Fruit fly (Drosophila melanogaster) whole organism, wandering third instar larva: ENCODE results near the gene CG12099.

Experiments
- Dfd ChIP-seq: fragments of >200 bp; optimal IDR thresholded peaks from 2 replicates; lab custom pipeline; 2017; ENCODE audit warnings: missing biosample characterization, missing genetic modification characterization
- Hnf4 ChIP-seq: fragments of 200-800 bp; sonication (Bioruptor generic); optimal IDR thresholded peaks from 2 replicates; lab custom pipeline; 2016; ENCODE audit warnings: missing biosample characterization, mild to moderate bottlenecking, missing genetic modification characterization
- Hr78 ChIP-seq: fragments of >200 bp; optimal IDR thresholded peaks from 2 replicates; lab custom pipeline; 2017; ENCODE audit warnings: missing biosample characterization, missing genetic modification characterization
- Hr83 ChIP-seq: fragments of 200-300 bp; sonication (Bioruptor generic); optimal IDR thresholded peaks from 2 replicates; lab custom pipeline; 2016; ENCODE audit warnings: missing biosample characterization, mild to moderate bottlenecking, missing genetic modification characterization, moderate library complexity; ENCODE audit not compliant: poor library complexity, severe bottlenecking
- Rel ChIP-seq, 2 experiments: fragments of 200-800 bp; sonication (Bioruptor generic) in 1 of 2; optimal IDR thresholded peaks; 2 replicates in 1 of 2; 3 replicates in 1 of 2; lab custom pipeline; 2016 to 2019; ENCODE audit warnings: mild to moderate bottlenecking in 2 of 2, missing biosample characterization in 2 of 2, missing genetic modification characterization in 2 of 2, moderate library complexity in 1 of 2
- Vsx2 ChIP-seq: fragments of 200-300, 225-300 bp; sonication (Bioruptor generic); optimal IDR thresholded peaks from 2 replicates; lab custom pipeline; 2018; ENCODE audit warnings: missing biosample characterization, missing genetic modification characterization; ENCODE audit not compliant: partially characterized antibody
- dl ChIP-seq, 2 experiments: fragments of 175-275, 200-275 bp in 1 of 2; fragments of 200-275 bp in 1 of 2; sonication (Bioruptor generic); optimal IDR thresholded peaks; lab custom pipeline; 2018; ENCODE audit warnings: mild to moderate bottlenecking in 2 of 2, missing biosample characterization in 2 of 2, missing genetic modification characterization in 2 of 2, moderate library complexity in 2 of 2; ENCODE audit not compliant: partially characterized antibody in 2 of 2, insufficient read depth in 1 of 2
- fru ChIP-seq: fragments of 200-800 bp; sonication (Bioruptor generic); optimal IDR thresholded peaks from 3 replicates; lab custom pipeline; 2016; ENCODE audit warnings: missing biosample characterization, mild to moderate bottlenecking, missing genetic modification characterization
- jim ChIP-seq: fragments of 175-275, 200-325 bp; sonication (Bioruptor generic); optimal IDR thresholded peaks from 2 replicates; lab custom pipeline; 2016; ENCODE audit warnings: missing biosample characterization, mild to moderate bottlenecking, missing genetic modification characterization
- lola ChIP-seq: fragments of >200 bp; optimal IDR thresholded peaks from 2 replicates; lab custom pipeline; 2017; ENCODE audit warnings: missing biosample characterization, missing genetic modification characterization
- pan ChIP-seq: fragments of >200 bp; optimal IDR thresholded peaks from 2 replicates; lab custom pipeline; 2017
- psq ChIP-seq: fragments of 200-800 bp; sonication (Bioruptor generic); optimal IDR thresholded peaks from 3 replicates; lab custom pipeline; 2017; ENCODE audit warnings: missing biosample characterization, mild to moderate bottlenecking, missing genetic modification characterization, moderate library complexity
- usp ChIP-seq: fragments of >200 bp; optimal IDR thresholded peaks from 2 replicates; lab custom pipeline; 2017; ENCODE audit warnings: missing biosample characterization, missing genetic modification characterization
- woc ChIP-seq: sonication (Bioruptor generic); optimal IDR thresholded peaks from 2 replicates; lab custom pipeline; 2016; ENCODE audit warnings: missing biosample characterization, mild to moderate bottlenecking, missing genetic modification characterization

DNA sequence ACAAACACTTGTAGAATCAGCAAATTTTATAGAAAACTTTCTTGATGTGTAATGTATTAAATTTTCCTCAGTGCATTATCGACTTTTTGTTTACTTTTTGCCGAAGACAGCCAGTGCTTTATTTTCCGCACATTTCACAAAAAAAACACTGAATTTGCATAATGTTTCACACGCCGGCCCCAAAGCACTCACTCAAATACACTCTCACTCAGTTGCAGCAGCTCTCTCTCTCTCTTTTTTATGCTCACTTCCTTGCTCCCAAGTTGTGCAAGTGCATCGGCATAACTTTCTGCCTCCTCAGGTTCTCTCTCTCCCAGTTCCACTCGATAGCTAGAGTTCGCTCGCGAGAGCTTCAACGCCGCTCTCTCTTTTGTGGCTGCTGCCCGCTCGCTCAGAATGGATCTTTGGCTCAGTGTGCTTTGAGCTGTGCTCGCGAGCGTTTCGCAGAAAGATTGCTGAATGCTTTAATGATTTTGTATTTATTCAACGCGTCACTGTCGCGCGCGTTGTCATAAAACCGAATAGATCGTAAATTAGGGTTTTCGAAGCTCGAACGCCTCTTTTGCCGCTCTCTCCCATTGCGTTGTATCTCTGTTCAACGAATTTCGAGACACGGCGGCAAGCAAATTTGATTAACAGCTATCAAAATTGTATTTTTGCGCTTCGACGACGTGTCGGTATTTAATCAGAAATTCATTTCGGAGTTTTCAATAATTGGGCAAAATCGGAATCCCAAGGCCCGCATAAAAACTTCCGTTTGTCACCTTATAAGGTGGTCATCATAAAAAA is 28.2 kb upstream of the CG12099 start:
- TF ChIP-seq woc (no peak), lola (GFP tag; lab: Kevin White, UChicago) (no peak), pan (lab: Kevin White, UChicago) (no peak), Vsx2 (peak; percentile 95), Rel (GFP tag; optimal IDR thresholded peaks at IDR 0.05; lab: Kevin White, UChicago) (peak; percentile 64), Rel (tag; optimal IDR thresholded peaks at IDR 0.05; lab: Kevin White, UChicago) (peak; percentile 10), jim (GFP tag; lab: Kevin White, UChicago) (no peak), Hnf4 (GFP tag; lab: Kevin White, UChicago) (peak; percentile 35), psq (GFP tag; lab: Kevin White, UChicago) (peak; percentile 41), dl (GFP tag; optimal IDR thresholded peaks at IDR 0.05; lab: Kevin White, UChicago; ENCODE audit: insufficient read depth in 1 of 2, partially characterized antibody in 2 of 2) (peak; percentile 96 to 98), Hr78 (no peak), fru (GFP tag; lab: Kevin White, UChicago) (peak; percentile 48), usp (GFP tag; lab: Kevin White, UChicago) (no peak), Dfd (GFP tag; lab: Kevin White, UChicago) (no peak), Hr83 (GFP tag; lab: Kevin White, UChicago) (peak; percentile 82)
